Fruit fly (Drosophila melanogaster): ENCODE measurements around the gene Cds.

The Cds gene

dm6 chr3L:8156199-8156598, 28.6 kb downstream of the Cds start (continued):
- no peak for TF ChIP-seq CG4318 (GFP tag; optimal IDR thresholded peaks at IDR 0.05)
- TF ChIP-seq Eip93F (GFP tag; optimal IDR thresholded peaks at IDR 0.05) = no peak
- TF ChIP-seq Sox15 (GFP tag; optimal IDR thresholded peaks at IDR 0.05) = no peak
- no peak for TF ChIP-seq dsx (GFP tag; optimal IDR thresholded peaks at IDR 0.05; ENCODE audit: poor library complexity, severe bottlenecking)
- no peak for TF ChIP-seq CG9139 (GFP tag; optimal IDR thresholded peaks at IDR 0.05)
- peak; percentile 15 for TF ChIP-seq net (GFP tag; optimal IDR thresholded peaks at IDR 0.05)
- no peak for TF ChIP-seq CG1621 (tag; optimal IDR thresholded peaks at IDR 0.05)
- TF ChIP-seq CG16779 (tag; optimal IDR thresholded peaks at IDR 0.05) = no peak
- TF ChIP-seq Hr39 (GFP tag; optimal IDR thresholded peaks at IDR 0.05) = no peak
- no peak for TF ChIP-seq Sox14 (GFP tag; optimal IDR thresholded peaks at IDR 0.05)
- TF ChIP-seq acj6 (GFP tag; optimal IDR thresholded peaks at IDR 0.05) = peak; percentile 28
- no peak for TF ChIP-seq vri (GFP tag; optimal IDR thresholded peaks at IDR 0.05)
- no peak for TF ChIP-seq Blimp-1 (GFP tag; optimal IDR thresholded peaks at IDR 0.05)
- peak; percentile 44; the same call in 1 of the 3 replicates for TF ChIP-seq eg (GFP tag; IDR thresholded peaks at IDR 0.05)

dm6 chr3L:8157079-8157478, 29.5 kb downstream of the Cds start:
- TF ChIP-seq Sox102F (GFP tag; optimal IDR thresholded peaks at IDR 0.05) (peak; percentile 45), Sox14 (GFP tag; optimal IDR thresholded peaks at IDR 0.05) (peak; percentile 64), Hr39 (GFP tag; optimal IDR thresholded peaks at IDR 0.05) (peak; percentile 55), salr (GFP tag; optimal IDR thresholded peaks at IDR 0.05) (no peak), CG32006 (GFP tag; optimal IDR thresholded peaks at IDR 0.05) (peak; percentile 6), CG10669 (GFP tag; optimal IDR thresholded peaks at IDR 0.05) (peak; percentile 58), dsx (GFP tag; optimal IDR thresholded peaks at IDR 0.05; ENCODE audit: poor library complexity, severe bottlenecking) (peak; percentile 18), Ets96B (tag; optimal IDR thresholded peaks at IDR 0.05) (peak; percentile 30), CG16779 (tag; optimal IDR thresholded peaks at IDR 0.05) (no peak), CG3032 (tag; optimal IDR thresholded peaks at IDR 0.05) (peak; percentile 38), Blimp-1 (GFP tag; optimal IDR thresholded peaks at IDR 0.05) (peak; percentile 4), fd59A (GFP tag; optimal IDR thresholded peaks at IDR 0.05) (peak; percentile 28), vri (GFP tag; optimal IDR thresholded peaks at IDR 0.05) (peak; percentile 24), dac (GFP tag; optimal IDR thresholded peaks at IDR 0.05) (no peak), acj6 (GFP tag; optimal IDR thresholded peaks at IDR 0.05) (peak; percentile 45), ss (GFP tag; optimal IDR thresholded peaks at IDR 0.05) (peak in 1 of 2 experiments; percentile 50), OdsH (GFP tag; optimal IDR thresholded peaks at IDR 0.05) (peak; percentile 63), CG8319 (GFP tag; optimal IDR thresholded peaks at IDR 0.05) (peak; percentile 17), Hr4 (GFP tag; optimal IDR thresholded peaks at IDR 0.05) (no peak), Ets21C (GFP tag; optimal IDR thresholded peaks at IDR 0.05) (peak; percentile 42), fd85E (GFP tag; optimal IDR thresholded peaks at IDR 0.05) (no peak), CG4318 (GFP tag; optimal IDR thresholded peaks at IDR 0.05) (no peak), esn (GFP tag; optimal IDR thresholded peaks at IDR 0.05) (peak; percentile 75), CG8632 (GFP tag; optimal IDR thresholded peaks at IDR 0.05) (peak; percentile 62), CG6854 (GFP tag; optimal IDR thresholded peaks at IDR 0.05) (no peak), Met (GFP tag; optimal IDR thresholded peaks at IDR 0.05) (peak; percentile 66), CG6792 (GFP tag; optimal IDR thresholded peaks at IDR 0.05) (peak; percentile 65), CG6808 (GFP tag; optimal IDR thresholded peaks at IDR 0.05) (no peak), CG11902 (GFP tag; optimal IDR thresholded peaks at IDR 0.05) (peak; percentile 41), Eip93F (GFP tag; optimal IDR thresholded peaks at IDR 0.05) (no peak), Lpt (GFP tag; optimal IDR thresholded peaks at IDR 0.05) (no peak), svp (GFP tag) (peak; percentile 90), CG6276 (GFP tag; optimal IDR thresholded peaks at IDR 0.05) (no peak), Smox (GFP tag; optimal IDR thresholded peaks at IDR 0.05) (peak; percentile 59), cyc (GFP tag; optimal IDR thresholded peaks at IDR 0.05) (peak; percentile 43), CG7368 (GFP tag; optimal IDR thresholded peaks at IDR 0.05) (no peak), Sox15 (GFP tag; optimal IDR thresholded peaks at IDR 0.05) (peak; percentile 32), pdm3 (GFP tag; optimal IDR thresholded peaks at IDR 0.05) (peak; percentile 51), net (GFP tag; optimal IDR thresholded peaks at IDR 0.05) (no peak), CG9139 (GFP tag; optimal IDR thresholded peaks at IDR 0.05) (peak; percentile 21), CG1621 (tag; optimal IDR thresholded peaks at IDR 0.05) (no peak), fkh (GFP tag; optimal IDR thresholded peaks at IDR 0.05) (no peak), CG15336 (GFP tag; IDR thresholded peaks at IDR 0.05) (no peak), CG10631 (GFP tag; optimal IDR thresholded peaks at IDR 0.05) (peak; percentile 53), Eip78C (GFP tag) (peak; percentile 95), spab (GFP tag; optimal IDR thresholded peaks at IDR 0.05) (no peak)
